Fruit fly (Drosophila melanogaster) whole organism, pupa: ENCODE data around the gene CG11791.

ENCODE experiments used
- CG12605 ChIP-seq: fragments of 200-800 bp; sonication (Bioruptor generic); IDR thresholded peaks from 2 replicates; pipeline ENCODE4 v1.3.6; 2022; ENCODE audit warnings: missing biosample characterization, missing genetic modification characterization
- CG13204 ChIP-seq: fragments of 200-800 bp; sonication (Bioruptor generic); optimal IDR thresholded peaks from 2 replicates; lab custom pipeline; 2018; ENCODE audit warnings: missing biosample characterization, mild to moderate bottlenecking, missing genetic modification characterization, moderate library complexity
- CG14655 ChIP-seq: fragments of 200-800 bp; sonication (Bioruptor generic); optimal IDR thresholded peaks from 3 replicates; lab custom pipeline; 2017; ENCODE audit warnings: mild to moderate bottlenecking, missing biosample characterization, missing genetic modification reagents, missing genetic modification characterization
- CG17806 ChIP-seq: fragments of 200-800 bp; sonication (Bioruptor generic); optimal IDR thresholded peaks from 2 replicates; lab custom pipeline; 2018; ENCODE audit warnings: missing biosample characterization, mild to moderate bottlenecking, missing genetic modification characterization, moderate library complexity
- CG32121 ChIP-seq: fragments of 200-800 bp; sonication (Bioruptor generic); IDR thresholded peaks from 2 replicates; pipeline ENCODE4 v1.3.6; 2022; ENCODE audit warnings: missing biosample characterization, missing genetic modification characterization
- CG8159 ChIP-seq: fragments of 200-800 bp; sonication (Bioruptor generic); optimal IDR thresholded peaks from 3 replicates; lab custom pipeline; 2018; ENCODE audit warnings: missing biosample characterization, mild to moderate bottlenecking, missing genetic modification characterization, moderate library complexity
- CG8301 ChIP-seq: fragments of 200-800 bp; sonication (Bioruptor generic); optimal IDR thresholded peaks from 2 replicates; lab custom pipeline; 2018; ENCODE audit warnings: missing biosample characterization, mild to moderate bottlenecking, missing genetic modification characterization
- D1 ChIP-seq: fragments of 200-800 bp; sonication (Bioruptor generic); optimal IDR thresholded peaks from 2 replicates; lab custom pipeline; 2018; ENCODE audit warnings: missing biosample characterization, mild to moderate bottlenecking, missing genetic modification characterization, moderate library complexity
- EcR ChIP-seq: fragments of 200-800 bp; sonication (Bioruptor generic); optimal IDR thresholded peaks from 3 replicates; lab custom pipeline; 2019; ENCODE audit warnings: missing biosample characterization, missing genetic modification characterization, mild to moderate bottlenecking, moderate library complexity, missing genetic modification reagents
- Ets98B ChIP-seq: fragments of 200-800 bp; sonication (Bioruptor generic); IDR thresholded peaks from 2 replicates; pipeline ENCODE4 v1.3.6; 2022; ENCODE audit warnings: missing biosample characterization, missing genetic modification characterization
- Snoo ChIP-seq: fragments of 200-800 bp; sonication (Bioruptor generic); optimal IDR thresholded peaks from 3 replicates; lab custom pipeline; 2017; ENCODE audit warnings: missing biosample characterization, mild to moderate bottlenecking, missing genetic modification characterization, inconsistent platforms
- gl ChIP-seq: fragments of 200-800 bp; sonication (Bioruptor generic); optimal IDR thresholded peaks from 2 replicates; lab custom pipeline; 2018; ENCODE audit warnings: missing biosample characterization, mild to moderate bottlenecking, missing genetic modification characterization
- rn ChIP-seq: fragments of 200-800 bp; sonication (Bioruptor generic); IDR thresholded peaks from 2 replicates; pipeline ENCODE4 v1.3.6; 2022; ENCODE audit warnings: missing biosample characterization, missing genetic modification characterization

dm6 chr3R:25012016-25012415 is 37.4 kb upstream of the CG11791 start:
- TF ChIP-seq rn (GFP tag; lab: Robert Waterston, UW), result no peak
- TF ChIP-seq CG8159 (tag; lab: Kevin White, UChicago), result no peak
- TF ChIP-seq CG32121 (GFP tag; lab: Robert Waterston, UW), result no peak
- TF ChIP-seq Snoo (tag; lab: Kevin White, UChicago), result no peak
- TF ChIP-seq Ets98B, result no peak
- no peak for TF ChIP-seq CG13204 (GFP tag; lab: Kevin White, UChicago)
- no peak for TF ChIP-seq D1 (tag; lab: Kevin White, UChicago)
- no peak for TF ChIP-seq CG12605 (GFP tag; lab: Robert Waterston, UW)
- no peak for TF ChIP-seq CG17806 (tag; lab: Kevin White, UChicago)
- TF ChIP-seq gl (tag; lab: Kevin White, UChicago), result no peak
- no peak for TF ChIP-seq CG14655 (GFP tag; lab: Kevin White, UChicago)
- no peak for TF ChIP-seq CG8301 (tag; lab: Kevin White, UChicago)
- no peak for TF ChIP-seq EcR
